In the genomic region with DNA sequence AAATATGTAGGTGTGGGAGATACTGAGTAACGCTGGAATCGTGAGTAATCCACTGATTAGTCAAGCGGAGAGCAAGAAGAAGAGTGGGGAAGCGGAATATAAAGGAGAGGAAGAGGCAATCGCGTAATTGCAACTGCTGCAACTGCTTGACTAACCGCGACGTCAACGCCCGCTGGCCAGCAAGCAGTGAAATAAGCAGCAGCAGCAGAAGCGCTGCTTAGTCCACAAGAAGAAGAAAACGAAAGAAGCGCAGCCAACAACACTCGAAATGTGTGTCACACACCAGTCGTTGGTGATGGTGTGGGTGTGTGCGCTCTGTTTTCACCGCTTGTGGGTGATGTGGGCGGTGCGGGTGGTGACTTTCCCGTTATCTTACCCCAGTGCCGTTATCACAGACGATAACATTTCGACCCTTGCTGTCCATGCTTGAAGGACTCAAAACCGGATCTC, we compare ENCODE assay signal across 1 fruit fly cellular context.
A peak's percentile ranks its signal among the peaks of the same experiment; 100 is the strongest.
TF ChIP-seq lines count a peak whose summit lies in the region.

No protein-coding gene starts in this region.

TF ChIP-seq in whole organism, embryonic, 481 proteins besides CTCF, POLR2A, EP300 and RAD21 (continued from another document):
- TF ChIP-seq CG5953 (GFP tag; IDR thresholded peaks at IDR 0.05; lab: Robert Waterston, UW) (no peak), CG6683 (GFP tag; optimal IDR thresholded peaks at IDR 0.05; lab: Kevin White, UChicago) (no peak), Dip2 (GFP tag; IDR thresholded peaks at IDR 0.05; lab: Robert Waterston, UW) (no peak), CG14667 (GFP tag; IDR thresholded peaks at IDR 0.05; lab: Robert Waterston, UW) (no peak), kah (GFP tag; optimal IDR thresholded peaks at IDR 0.05; lab: Kevin White, UChicago) (no peak), kay (GFP tag; optimal IDR thresholded peaks at IDR 0.05; lab: Kevin White, UChicago) (peak; percentile 88), CG10979 (tag; optimal IDR thresholded peaks at IDR 0.05; lab: Kevin White, UChicago) (no peak), Fer2 (tag; optimal IDR thresholded peaks at IDR 0.05; lab: Kevin White, UChicago) (no peak), Scr (GFP tag; IDR thresholded peaks at IDR 0.05; lab: Robert Waterston, UW; ENCODE audit: partially characterized antibody) (no peak), Mrtf (GFP tag; IDR thresholded peaks at IDR 0.05; lab: Robert Waterston, UW) (no peak), CG4360 (GFP tag; IDR thresholded peaks at IDR 0.05; lab: Robert Waterston, UW) (peak; percentile 35; the same call in 1 of the 2 replicates), HLH4C (GFP tag; IDR thresholded peaks at IDR 0.05; lab: Robert Waterston, UW; ENCODE audit: partially characterized antibody) (0 out of 3 replicates have a peak, but pooled peaks have one; percentile 30), CG17385 (GFP tag; optimal IDR thresholded peaks at IDR 0.05; lab: Kevin White, UChicago) (peak; percentile 97), MESR4 (GFP tag; optimal IDR thresholded peaks at IDR 0.05; lab: Kevin White, UChicago) (no peak), YL-1 (GFP tag; optimal IDR thresholded peaks at IDR 0.05; lab: Kevin White, UChicago) (no peak), chinmo (GFP tag; IDR thresholded peaks at IDR 0.05; lab: Robert Waterston, UW; ENCODE audit: partially characterized antibody) (peak; percentile 90; the same call in 2 of the 4 replicates), CG7928 (GFP tag; optimal IDR thresholded peaks at IDR 0.05; lab: Kevin White, UChicago) (no peak), CG7556 (GFP tag; optimal IDR thresholded peaks at IDR 0.05; lab: Kevin White, UChicago) (no peak), kni (GFP tag; optimal IDR thresholded peaks at IDR 0.05; lab: Kevin White, UChicago) (peak; percentile 86), ham (GFP tag; IDR thresholded peaks at IDR 0.05; lab: Robert Waterston, UW) (no peak), CG14050 (GFP tag; IDR thresholded peaks at IDR 0.05; lab: Robert Waterston, UW) (no peak), CG13624 (GFP tag; optimal IDR thresholded peaks at IDR 0.05; lab: Kevin White, UChicago) (no peak), Sin3A (optimal IDR thresholded peaks at IDR 0.05; lab: Kevin White, UChicago) (no peak), gce (GFP tag; IDR thresholded peaks at IDR 0.05; lab: Robert Waterston, UW) (no peak), unc-4 (GFP tag; IDR thresholded peaks at IDR 0.05; lab: Robert Waterston, UW; ENCODE audit: partially characterized antibody) (no peak), sug (tag; optimal IDR thresholded peaks at IDR 0.05; lab: Kevin White, UChicago) (peak; percentile 26), sqz (GFP tag; optimal IDR thresholded peaks at IDR 0.05; lab: Kevin White, UChicago) (no peak), CG1647 (GFP tag; optimal IDR thresholded peaks at IDR 0.05; lab: Kevin White, UChicago) (no peak), lola (GFP tag; optimal IDR thresholded peaks at IDR 0.05; lab: Kevin White, UChicago) (no peak), CG16863 (GFP tag; optimal IDR thresholded peaks at IDR 0.05; lab: Kevin White, UChicago) (no peak), Atf6 (GFP tag; IDR thresholded peaks at IDR 0.05; lab: Robert Waterston, UW) (no peak), exex (tag; optimal IDR thresholded peaks at IDR 0.05; lab: Kevin White, UChicago) (no peak), cad (GFP tag; optimal IDR thresholded peaks at IDR 0.05; lab: Kevin White, UChicago) (no peak), CG13424 (tag; optimal IDR thresholded peaks at IDR 0.05; lab: Kevin White, UChicago) (no peak), CG11398 (GFP tag; optimal IDR thresholded peaks at IDR 0.05; lab: Kevin White, UChicago) (no peak), CG12299 (tag; optimal IDR thresholded peaks at IDR 0.05; lab: Kevin White, UChicago) (no peak), CG12236 (GFP tag; optimal IDR thresholded peaks at IDR 0.05; lab: Kevin White, UChicago) (no peak), hkb (optimal IDR thresholded peaks at IDR 0.05; lab: Kevin White, UChicago) (no peak), hkb (GFP tag; IDR thresholded peaks at IDR 0.05; lab: Robert Waterston, UW) (no peak), CG5180 (GFP tag; optimal IDR thresholded peaks at IDR 0.05; lab: Kevin White, UChicago) (no peak), ind (GFP tag; optimal IDR thresholded peaks at IDR 0.05; lab: Kevin White, UChicago) (no peak), pros (GFP tag; optimal IDR thresholded peaks at IDR 0.05; lab: Kevin White, UChicago) (peak; percentile 93), CG6254 (GFP tag; optimal IDR thresholded peaks at IDR 0.05; lab: Kevin White, UChicago) (no peak), CG34376 (GFP tag; optimal IDR thresholded peaks at IDR 0.05; lab: Kevin White, UChicago) (peak; percentile 69), CG1792 (GFP tag; optimal IDR thresholded peaks at IDR 0.05; lab: Kevin White, UChicago) (no peak), fru (optimal IDR thresholded peaks at IDR 0.05; lab: Kevin White, UChicago) (no peak), CG31441 (GFP tag; IDR thresholded peaks at IDR 0.05; lab: Robert Waterston, UW) (no peak), stwl (tag; optimal IDR thresholded peaks at IDR 0.05; lab: Kevin White, UChicago) (peak; percentile 48), sens-2 (GFP tag; IDR thresholded peaks at IDR 0.05; lab: Robert Waterston, UW) (no peak), Sox102F (GFP tag; optimal IDR thresholded peaks at IDR 0.05; lab: Kevin White, UChicago) (no peak), CG18599 (GFP tag; optimal IDR thresholded peaks at IDR 0.05; lab: Kevin White, UChicago) (no peak)
